Worm (Caenorhabditis elegans) whole organism, L1 larva: Measurements from ENCODE around the gene T24C4.3.

ENCODE experiments used
- ceh-88 ChIP-seq: fragments of 200-800 bp; sonication (Bioruptor generic); IDR thresholded peaks from 2 replicates; pipeline ENCODE4 v1.3.6; 2022; ENCODE audit warnings: missing genetic modification characterization, missing compliant biosample characterization
- lin-39 ChIP-seq: fragments of 150-350 bp; optimal IDR thresholded peaks from 2 replicates; lab custom pipeline; 2014; ENCODE audit warnings: missing biosample characterization, missing genetic modification reagents, missing genetic modification characterization

DNA sequence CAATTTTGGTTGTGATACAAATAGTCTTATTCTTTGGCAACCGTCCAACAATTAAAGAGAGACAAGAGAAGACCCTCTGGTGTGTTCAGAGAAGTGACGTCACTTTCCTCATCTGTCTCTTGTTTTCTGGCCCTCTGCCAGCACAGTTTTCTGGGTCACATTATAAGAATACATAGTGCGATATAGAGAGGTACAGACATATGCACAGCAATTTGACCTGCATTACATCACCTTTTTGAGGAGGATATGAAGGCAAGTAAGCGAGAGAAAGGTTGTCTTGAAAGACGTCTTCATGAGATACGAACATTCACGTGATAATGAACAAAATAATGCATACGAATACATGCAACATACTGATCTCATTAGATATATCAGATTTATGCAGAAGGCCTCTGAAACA lies 1.7 kb downstream of the T24C4.3 start:
- TF ChIP-seq lin-39 (tag; lab: Kevin White, UChicago) (no peak), ceh-88 (GFP tag; lab: Robert Waterston, UW) (no peak)
